Fruit fly (Drosophila melanogaster): ENCODE measurements around the gene CG6638.

CG6638 gene

DNA sequence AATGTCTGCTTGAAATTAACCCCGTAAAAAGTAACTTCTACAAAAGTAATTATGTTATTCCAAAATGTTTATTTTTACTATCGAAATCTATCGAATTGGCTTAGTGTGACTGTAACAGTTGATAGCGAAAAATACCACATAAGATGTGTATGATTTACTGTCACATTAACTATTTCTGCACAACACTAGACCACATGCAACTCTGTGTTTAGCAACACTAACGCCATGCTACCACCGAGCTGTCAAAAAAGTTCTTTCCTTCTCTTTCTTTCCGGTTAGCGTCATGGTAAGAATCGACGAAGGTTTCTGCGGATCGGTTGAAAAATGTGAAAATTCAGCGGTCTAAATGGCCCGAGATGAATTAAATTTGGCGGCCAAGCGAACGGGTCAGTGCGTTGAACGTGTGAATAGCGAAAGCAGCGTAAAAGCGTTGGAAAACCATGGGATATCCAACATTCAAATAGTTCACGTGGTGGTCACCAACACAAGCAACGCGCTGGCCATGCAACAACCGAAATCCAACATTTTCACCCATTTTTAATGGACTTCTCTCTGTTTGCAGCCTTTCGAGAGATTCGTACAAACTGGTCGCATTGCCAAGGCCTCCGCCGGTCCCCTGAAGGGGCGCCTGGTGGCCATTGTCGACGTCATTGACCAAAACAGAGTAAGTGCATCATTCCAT, 25.0 kb upstream of the CG6638 start, which contains the start of the genes Nelf-E and RpL14:
Nelf-E (minus strand) TSS at position 128 of the 682 bp plus-strand sequence.
RpL14 (plus strand) TSS at position 255 of the 682 bp plus-strand sequence.
- TF ChIP-seq run (tag; optimal IDR thresholded peaks at IDR 0.05) = peak; percentile 76
- TF ChIP-seq CG4617 (GFP tag; optimal IDR thresholded peaks at IDR 0.05; ENCODE audit: borderline replicate concordance) = peak; percentile 95
- TF ChIP-seq CG8765 (GFP tag; IDR thresholded peaks at IDR 0.05) = peak; percentile 76
- peak; percentile 73 for TF ChIP-seq CG4404 (GFP tag; IDR thresholded peaks at IDR 0.05)
- peak; percentile 95 for TF ChIP-seq CG9932 (GFP tag; IDR thresholded peaks at IDR 0.05)
- TF ChIP-seq CG14710 (tag; optimal IDR thresholded peaks at IDR 0.05) = peak; percentile 96
- TF ChIP-seq inv (GFP tag; IDR thresholded peaks at IDR 0.05; ENCODE audit: partially characterized antibody) = no peak
- TF ChIP-seq CG34376 (GFP tag; optimal IDR thresholded peaks at IDR 0.05) = peak; percentile 98
- peak; percentile 93 for TF ChIP-seq CG2875 (GFP tag; optimal IDR thresholded peaks at IDR 0.05)
- peak; percentile 93 for TF ChIP-seq oc (tag; optimal IDR thresholded peaks at IDR 0.05)
- TF ChIP-seq CG18011 (GFP tag; optimal IDR thresholded peaks at IDR 0.05) = peak; percentile 88
- TF ChIP-seq Kr (GFP tag; optimal IDR thresholded peaks at IDR 0.05) = peak; percentile 86
- peak; percentile 92 for TF ChIP-seq CG16863 (GFP tag; optimal IDR thresholded peaks at IDR 0.05)
- peak; percentile 91 for TF ChIP-seq CG7786 (GFP tag; optimal IDR thresholded peaks at IDR 0.05)
- TF ChIP-seq CTCF (GFP tag; optimal IDR thresholded peaks at IDR 0.05) = peak; percentile 70
- peak; percentile 90 for TF ChIP-seq CG17802 (tag; optimal IDR thresholded peaks at IDR 0.05)
- TF ChIP-seq CG15073 (GFP tag; optimal IDR thresholded peaks at IDR 0.05) = no peak
- TF ChIP-seq wek (GFP tag; optimal IDR thresholded peaks at IDR 0.05) = peak; percentile 93
- TF ChIP-seq Bdp1 (GFP tag; optimal IDR thresholded peaks at IDR 0.05) = peak; percentile 91
- peak; percentile 75 for TF ChIP-seq Drgx (GFP tag; IDR thresholded peaks at IDR 0.05)
- peak; percentile 97 for TF ChIP-seq Meics (GFP tag; optimal IDR thresholded peaks at IDR 0.05)
- peak; percentile 99 for TF ChIP-seq CG7987 (GFP tag; optimal IDR thresholded peaks at IDR 0.05)
- peak; percentile 96 for TF ChIP-seq luna (GFP tag; optimal IDR thresholded peaks at IDR 0.05)
- peak; percentile 93 for TF ChIP-seq CG17829 (tag; optimal IDR thresholded peaks at IDR 0.05)
- TF ChIP-seq Sry-β (GFP tag; optimal IDR thresholded peaks at IDR 0.05) = peak; percentile 72
- peak; percentile 64 for TF ChIP-seq Dp (GFP tag; optimal IDR thresholded peaks at IDR 0.05)
- peak; percentile 87 for TF ChIP-seq CG8359 (GFP tag; optimal IDR thresholded peaks at IDR 0.05; ENCODE audit: borderline replicate concordance)
- peak; percentile 89 for TF ChIP-seq CG12744 (GFP tag; optimal IDR thresholded peaks at IDR 0.05)
- peak; percentile 73 for TF ChIP-seq pnt (GFP tag; optimal IDR thresholded peaks at IDR 0.05)
- TF ChIP-seq CG30020 (tag; optimal IDR thresholded peaks at IDR 0.05) = peak; percentile 83
- TF ChIP-seq ttk (GFP tag; IDR thresholded peaks at IDR 0.05) = peak; percentile 90
- TF ChIP-seq Deaf1 (tag; optimal IDR thresholded peaks at IDR 0.05) = no peak
- TF ChIP-seq CG6765 (GFP tag; optimal IDR thresholded peaks at IDR 0.05) = peak; percentile 99
- TF ChIP-seq Dad (GFP tag; optimal IDR thresholded peaks at IDR 0.05) = peak; percentile 98
- peak; percentile 89 for TF ChIP-seq Dek (tag; optimal IDR thresholded peaks at IDR 0.05)
- no peak for TF ChIP-seq fru (optimal IDR thresholded peaks at IDR 0.05)
- TF ChIP-seq zen2 (GFP tag; IDR thresholded peaks at IDR 0.05; ENCODE audit: partially characterized antibody) = no peak
- TF ChIP-seq Bgb (GFP tag; IDR thresholded peaks at IDR 0.05; ENCODE audit: partially characterized antibody) = peak; percentile 61; the same call in 1 of the 2 replicates
- peak; percentile 74 for TF ChIP-seq gt (GFP tag; IDR thresholded peaks at IDR 0.05)
- peak; percentile 80 for TF ChIP-seq tap (tag; optimal IDR thresholded peaks at IDR 0.05)
- TF ChIP-seq ac (GFP tag; optimal IDR thresholded peaks at IDR 0.05) = peak; percentile 92
- TF ChIP-seq CG11398 (GFP tag; optimal IDR thresholded peaks at IDR 0.05) = peak; percentile 98
- peak; percentile 89 for TF ChIP-seq dati (GFP tag; IDR thresholded peaks at IDR 0.05)
- TF ChIP-seq Atf3 (GFP tag; optimal IDR thresholded peaks at IDR 0.05) = peak; percentile 95
- TF ChIP-seq CG7745 (tag; optimal IDR thresholded peaks at IDR 0.05) = peak; percentile 41
- peak; percentile 90 for TF ChIP-seq CG8944 (GFP tag; optimal IDR thresholded peaks at IDR 0.05)
- peak; percentile 80; the same call in 1 of the 2 replicates for TF ChIP-seq CG17612 (GFP tag; IDR thresholded peaks at IDR 0.05)
- peak; percentile 88 to 96 for TF ChIP-seq chif (GFP tag; optimal IDR thresholded peaks at IDR 0.05)
- peak; percentile 94 for TF ChIP-seq zfh2 (GFP tag; optimal IDR thresholded peaks at IDR 0.05)
- TF ChIP-seq Ets97D (GFP tag; optimal IDR thresholded peaks at IDR 0.05) = peak; percentile 100
